Fruit fly (Drosophila melanogaster) whole organism, embryonic: ENCODE measurements around the gene piwi.

Experiments used
- B-H2 ChIP-seq: fragments of 200-800 bp; sonication (Bioruptor generic); optimal IDR thresholded peaks from 2 replicates; lab custom pipeline; 2018; ENCODE audit warnings: missing biosample characterization, mild to moderate bottlenecking, missing genetic modification characterization
- Blimp-1 ChIP-seq: fragments of 200-800 bp; sonication (Bioruptor generic); optimal IDR thresholded peaks from 3 replicates; lab custom pipeline; 2018; ENCODE audit warnings: missing biosample characterization, missing genetic modification characterization, mild to moderate bottlenecking, moderate library complexity, missing genetic modification reagents
- Bteb2 ChIP-seq: fragments of 200-800 bp; sonication (Bioruptor generic); optimal IDR thresholded peaks from 2 replicates; lab custom pipeline; 2016; ENCODE audit warnings: missing biosample characterization, missing genetic modification characterization
- CG1024 ChIP-seq: fragments of 200-800 bp; sonication (Bioruptor generic); IDR thresholded peaks from 2 replicates; pipeline ENCODE4 v1.3.6; 2022; ENCODE audit warnings: missing biosample characterization, missing genetic modification characterization
- CG10321 ChIP-seq: fragments of 200-800 bp; sonication (Bioruptor generic); IDR thresholded peaks from 2 replicates; pipeline ENCODE4 v1.3.6; 2022; ENCODE audit warnings: missing biosample characterization, missing genetic modification characterization
- CG10979 ChIP-seq: fragments of 200-800 bp; sonication (Bioruptor generic); optimal IDR thresholded peaks from 2 replicates; lab custom pipeline; 2018; ENCODE audit warnings: missing biosample characterization, mild to moderate bottlenecking, missing genetic modification characterization, moderate library complexity
- CG11560 ChIP-seq: fragments of 200-800 bp; sonication (Bioruptor generic); IDR thresholded peaks from 3 replicates; pipeline ENCODE4 v1.3.6; 2022; ENCODE audit warnings: missing biosample characterization, missing genetic modification characterization
- CG12071 ChIP-seq: fragments of 200-800 bp; sonication (Bioruptor generic); optimal IDR thresholded peaks from 3 replicates; lab custom pipeline; 2018; ENCODE audit warnings: missing biosample characterization, mild to moderate bottlenecking, missing genetic modification characterization
- CG12942 ChIP-seq: fragments of 200-800 bp; sonication (Bioruptor generic); optimal IDR thresholded peaks from 3 replicates; lab custom pipeline; 2016; ENCODE audit warnings: missing biosample characterization, missing genetic modification characterization
- CG13894 ChIP-seq: fragments of 200-800 bp; sonication (Bioruptor generic); optimal IDR thresholded peaks from 3 replicates; lab custom pipeline; 2018; ENCODE audit warnings: missing biosample characterization, mild to moderate bottlenecking, missing genetic modification characterization, moderate library complexity
- CG1603 ChIP-seq: fragments of 200-800 bp; sonication (Bioruptor generic); optimal IDR thresholded peaks from 2 replicates; lab custom pipeline; 2019; ENCODE audit warnings: missing biosample characterization, mild to moderate bottlenecking, missing genetic modification characterization, moderate library complexity
- CG17186 ChIP-seq: fragments of 200-800 bp; sonication (Bioruptor generic); optimal IDR thresholded peaks from 3 replicates; lab custom pipeline; 2017; ENCODE audit warnings: missing biosample characterization, missing genetic modification reagents, missing genetic modification characterization
- CG17612 ChIP-seq: fragments of 200-800 bp; sonication (Bioruptor generic); IDR thresholded peaks from 2 replicates; pipeline ENCODE4 v1.3.6; 2022; ENCODE audit warnings: missing biosample characterization, missing genetic modification characterization
- CG18476 ChIP-seq: fragments of 200-800 bp; sonication (Bioruptor generic); optimal IDR thresholded peaks from 2 replicates; lab custom pipeline; 2016; ENCODE audit warnings: missing biosample characterization, mild to moderate bottlenecking, missing genetic modification characterization
- CG2875 ChIP-seq: fragments of 200-800 bp; sonication (Bioruptor generic); optimal IDR thresholded peaks from 2 replicates; lab custom pipeline; 2017; ENCODE audit warnings: missing biosample characterization, mild to moderate bottlenecking, missing genetic modification characterization, missing genetic modification reagents
- CG34422 ChIP-seq: fragments of 200-800 bp; sonication (Bioruptor generic); IDR thresholded peaks from 3 replicates; pipeline ENCODE4 v1.3.6; 2022; ENCODE audit warnings: missing biosample characterization, missing genetic modification characterization
- CG4282 ChIP-seq: fragments of 200-800 bp; sonication (Bioruptor generic); optimal IDR thresholded peaks from 2 replicates; lab custom pipeline; 2016; ENCODE audit warnings: missing biosample characterization, missing genetic modification characterization
- CG7357 ChIP-seq: fragments of 200-800 bp; sonication (Bioruptor generic); IDR thresholded peaks from 3 replicates; pipeline ENCODE4 v1.3.6; 2022; ENCODE audit warnings: missing biosample characterization, missing genetic modification characterization
- CrebB ChIP-seq: fragments of 200-800 bp; sonication (Bioruptor generic); optimal IDR thresholded peaks from 3 replicates; lab custom pipeline; 2018; ENCODE audit warnings: missing biosample characterization, mild to moderate bottlenecking, missing genetic modification characterization
- Doc3 ChIP-seq: fragments of 200-800 bp; sonication (Bioruptor generic); IDR thresholded peaks from 3 replicates; pipeline ENCODE4 v1.3.6; 2022; ENCODE audit warnings: missing biosample characterization, missing genetic modification characterization; ENCODE audit not compliant: partially characterized antibody
- ERR ChIP-seq: fragments of 200-800 bp; sonication (Bioruptor generic); optimal IDR thresholded peaks from 2 replicates; lab custom pipeline; 2016; ENCODE audit warnings: missing biosample characterization, missing genetic modification characterization
- H15 ChIP-seq: fragments of 200-800 bp; sonication (Bioruptor generic); IDR thresholded peaks from 3 replicates; pipeline ENCODE4 v1.3.6; 2022; ENCODE audit warnings: missing biosample characterization, missing genetic modification characterization
- Hmx ChIP-seq: fragments of 200-800 bp; sonication (Bioruptor generic); optimal IDR thresholded peaks from 2 replicates; lab custom pipeline; 2016; ENCODE audit warnings: missing biosample characterization, missing genetic modification characterization
- Mad ChIP-seq: fragments of 200-800 bp; sonication (Bioruptor generic); optimal IDR thresholded peaks from 2 replicates; lab custom pipeline; 2016; ENCODE audit warnings: missing biosample characterization, missing genetic modification characterization
- NK7.1 ChIP-seq: fragments of 200-800 bp; sonication (Bioruptor generic); optimal IDR thresholded peaks from 3 replicates; lab custom pipeline; 2016; ENCODE audit warnings: missing biosample characterization, missing genetic modification characterization
- Opbp ChIP-seq: fragments of 200-800 bp; sonication (Bioruptor generic); IDR thresholded peaks from 3 replicates; pipeline ENCODE4 v1.3.6; 2022; ENCODE audit warnings: missing biosample characterization, missing genetic modification characterization; ENCODE audit not compliant: partially characterized antibody
- Poxn ChIP-seq: fragments of 200-800 bp; sonication (Bioruptor generic); IDR thresholded peaks from 2 replicates; pipeline ENCODE4 v1.3.6; 2022; ENCODE audit warnings: missing biosample characterization, missing genetic modification characterization
- Scr ChIP-seq: fragments of 200-800 bp; sonication (Bioruptor generic); IDR thresholded peaks from 2 replicates; pipeline ENCODE4 v1.3.6; 2022; ENCODE audit warnings: missing biosample characterization, missing genetic modification characterization; ENCODE audit not compliant: partially characterized antibody
- Sry-β ChIP-seq: fragments of 200-800 bp; sonication (Bioruptor generic); optimal IDR thresholded peaks from 2 replicates; lab custom pipeline; 2018; ENCODE audit warnings: missing biosample characterization, mild to moderate bottlenecking, missing genetic modification characterization, moderate library complexity
- Usf ChIP-seq: fragments of 200-800 bp; sonication (Bioruptor generic); optimal IDR thresholded peaks from 2 replicates; lab custom pipeline; 2017; ENCODE audit warnings: missing genotype, missing biosample characterization, missing genetic modification characterization
- ap ChIP-seq: fragments of 200-800 bp; sonication (Bioruptor generic); IDR thresholded peaks from 2 replicates; pipeline ENCODE4 v1.3.6; 2022; ENCODE audit warnings: missing biosample characterization, missing genetic modification characterization
- ato ChIP-seq: fragments of 200-800 bp; sonication (Bioruptor generic); IDR thresholded peaks from 2 replicates; pipeline ENCODE4 v1.3.6; 2022; ENCODE audit warnings: missing biosample characterization, missing genetic modification characterization; ENCODE audit not compliant: partially characterized antibody
- cato ChIP-seq: fragments of 200-800 bp; sonication (Bioruptor generic); optimal IDR thresholded peaks from 2 replicates; lab custom pipeline; 2016; ENCODE audit warnings: missing biosample characterization, missing genetic modification characterization, borderline replicate concordance
- grn ChIP-seq: fragments of 200-800 bp; sonication (Bioruptor generic); optimal IDR thresholded peaks from 3 replicates; lab custom pipeline; 2017; ENCODE audit warnings: missing biosample characterization, missing genetic modification characterization
- gro ChIP-seq: fragments of 200-800 bp; sonication (Bioruptor generic); optimal IDR thresholded peaks from 2 replicates; lab custom pipeline; 2016; ENCODE audit warnings: missing biosample characterization, missing genetic modification characterization
- hb ChIP-seq: fragments of 200-800 bp; sonication (Bioruptor generic); IDR thresholded peaks from 3 replicates; pipeline ENCODE4 v1.3.6; 2022; ENCODE audit warnings: missing biosample characterization, missing genetic modification characterization; ENCODE audit not compliant: partially characterized antibody
- kni ChIP-seq: fragments of 200-800 bp; sonication (Bioruptor generic); optimal IDR thresholded peaks from 3 replicates; lab custom pipeline; 2017; ENCODE audit warnings: mild to moderate bottlenecking, missing biosample characterization, missing genetic modification reagents, missing genetic modification characterization
- mld ChIP-seq: fragments of 200-800 bp; sonication (Bioruptor generic); IDR thresholded peaks from 3 replicates; pipeline ENCODE4 v1.3.6; 2022; ENCODE audit warnings: missing biosample characterization, missing genetic modification characterization; ENCODE audit not compliant: partially characterized antibody
- pita ChIP-seq: fragments of 200-800 bp; sonication (Bioruptor generic); optimal IDR thresholded peaks from 2 replicates; lab custom pipeline; 2017; ENCODE audit warnings: missing biosample characterization, mild to moderate bottlenecking, missing genetic modification characterization
- ranshi ChIP-seq: fragments of 200-800 bp; sonication (Bioruptor generic); IDR thresholded peaks from 2 replicates; pipeline ENCODE4 v1.3.6; 2022; ENCODE audit warnings: missing biosample characterization, missing genetic modification characterization
- sens-2 ChIP-seq: fragments of 200-800 bp; sonication (Bioruptor generic); IDR thresholded peaks from 2 replicates; pipeline ENCODE4 v1.3.6; 2022; ENCODE audit warnings: missing biosample characterization, missing genetic modification characterization
- sima ChIP-seq: fragments of 200-800 bp; sonication (Bioruptor generic); optimal IDR thresholded peaks from 2 replicates; lab custom pipeline; 2016; ENCODE audit warnings: missing biosample characterization, missing genetic modification characterization
- slbo ChIP-seq: fragments of 200-800 bp; sonication (Bioruptor generic); IDR thresholded peaks from 2 replicates; pipeline ENCODE4 v1.3.6; 2022; ENCODE audit warnings: missing biosample characterization, missing genetic modification characterization
- sna ChIP-seq: fragments of 200-800 bp; sonication (Bioruptor generic); IDR thresholded peaks from 2 replicates; pipeline ENCODE4 v1.3.6; 2022; ENCODE audit warnings: missing biosample characterization, missing genetic modification characterization; ENCODE audit not compliant: partially characterized antibody
- sqz ChIP-seq: fragments of 200-800 bp; sonication (Bioruptor generic); optimal IDR thresholded peaks from 3 replicates; lab custom pipeline; 2018; ENCODE audit warnings: missing biosample characterization, mild to moderate bottlenecking, missing genetic modification characterization
- twi ChIP-seq: fragments of 200-800 bp; optimal IDR thresholded peaks from 2 replicates; lab custom pipeline; 2019; ENCODE audit warnings: missing biosample characterization, mild to moderate bottlenecking, missing genetic modification characterization, moderate library complexity
- unpg ChIP-seq: fragments of 200-800 bp; sonication (Bioruptor generic); optimal IDR thresholded peaks from 3 replicates; lab custom pipeline; 2018; ENCODE audit warnings: missing biosample characterization, mild to moderate bottlenecking, missing genetic modification characterization, moderate library complexity
- usp ChIP-seq: fragments of >200 bp; optimal IDR thresholded peaks from 2 replicates; lab custom pipeline; 2017; ENCODE audit warnings: missing biosample characterization, missing genetic modification characterization
- zf30C ChIP-seq: fragments of 200-800 bp; sonication (Bioruptor generic); optimal IDR thresholded peaks from 3 replicates; lab custom pipeline; 2018; ENCODE audit warnings: missing biosample characterization, mild to moderate bottlenecking, missing genetic modification characterization
- zfh1 ChIP-seq: fragments of 200-800 bp; sonication (Bioruptor generic); IDR thresholded peaks from 3 replicates; pipeline ENCODE4 v1.3.6; 2022; ENCODE audit warnings: missing biosample characterization, missing genetic modification characterization

piwi gene

DNA sequence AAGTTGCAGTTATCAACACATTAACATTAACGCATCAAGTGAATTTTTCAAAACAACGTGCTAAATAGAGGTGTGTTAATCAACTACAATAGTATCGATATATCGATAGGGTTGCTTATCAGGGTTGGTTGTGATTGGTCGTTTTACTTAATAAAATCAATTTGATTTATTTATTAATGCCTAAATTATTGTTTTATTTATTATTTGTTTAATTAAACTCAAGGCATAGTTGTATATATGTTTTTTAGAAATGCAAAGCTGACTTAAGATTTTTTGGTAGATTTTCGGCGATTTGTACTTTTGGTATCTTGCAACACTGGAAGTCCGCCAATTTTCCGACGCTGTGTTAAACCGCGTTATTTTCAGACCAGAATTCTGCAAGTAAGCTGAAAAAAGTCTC lies 23.8 kb upstream of the piwi start, which contains the start of the genes Art8 and dUTPase (continued):
- TF ChIP-seq CG13894 (tag; lab: Kevin White, UChicago) (no peak), usp (GFP tag; lab: Kevin White, UChicago) (no peak), Sry-β (GFP tag; lab: Kevin White, UChicago) (no peak), Scr (GFP tag; lab: Robert Waterston, UW) (peak; percentile 90), CG1603 (peak; percentile 30), CG12942 (peak; percentile 76), Blimp-1 (no peak), pita (GFP tag; lab: Kevin White, UChicago) (no peak), Bteb2 (GFP tag; lab: Kevin White, UChicago) (peak; percentile 45), ap (GFP tag; lab: Robert Waterston, UW) (peak; percentile 22; the same call in 1 of the 2 replicates), sima (no peak), CG17186 (GFP tag; lab: Kevin White, UChicago) (peak; percentile 51), NK7.1 (GFP tag; lab: Kevin White, UChicago) (no peak), CrebB (tag; lab: Kevin White, UChicago) (peak; percentile 47), sna (GFP tag; lab: Robert Waterston, UW) (peak; percentile 84), kni (GFP tag; lab: Kevin White, UChicago) (no peak), slbo (GFP tag; lab: Robert Waterston, UW) (peak; percentile 74), CG10321 (0 out of 2 replicates have a peak, but pooled peaks have one; percentile 22), CG17612 (GFP tag; lab: Robert Waterston, UW) (no peak), ranshi (GFP tag; lab: Robert Waterston, UW) (peak; percentile 53), CG18476 (peak; percentile 51), CG7357 (GFP tag; lab: Robert Waterston, UW) (no peak), CG1024 (GFP tag; lab: Robert Waterston, UW) (0 out of 2 replicates have a peak, but pooled peaks have one; percentile 34), Hmx (GFP tag; lab: Kevin White, UChicago) (no peak), zf30C (GFP tag; lab: Kevin White, UChicago) (no peak), B-H2 (peak; percentile 68), Doc3 (peak; percentile 88), CG11560 (tag; lab: Robert Waterston, UW) (no peak), unpg (GFP tag; lab: Kevin White, UChicago) (peak; percentile 75), sens-2 (GFP tag; lab: Robert Waterston, UW) (no peak), ato (GFP tag; lab: Robert Waterston, UW) (peak; percentile 23; the same call in 1 of the 2 replicates), hb (GFP tag; lab: Robert Waterston, UW) (peak; percentile 61; the same call in 2 of the 3 replicates), zfh1 (peak; percentile 72; the same call in 2 of the 3 replicates), Opbp (GFP tag; lab: Robert Waterston, UW) (peak; percentile 81), CG2875 (GFP tag; lab: Kevin White, UChicago) (no peak), mld (GFP tag; lab: Robert Waterston, UW) (peak; percentile 46; the same call in 1 of the 3 replicates), CG4282 (GFP tag; lab: Kevin White, UChicago) (no peak), cato (GFP tag; lab: Kevin White, UChicago) (peak; percentile 57), CG34422 (peak; percentile 67; the same call in 2 of the 3 replicates), H15 (GFP tag; lab: Robert Waterston, UW) (peak; percentile 35; the same call in 1 of the 3 replicates), Mad (GFP tag; lab: Kevin White, UChicago) (peak; percentile 32), CG12071 (GFP tag; lab: Kevin White, UChicago) (no peak), ERR (GFP tag; lab: Kevin White, UChicago) (no peak), CG10979 (tag; lab: Kevin White, UChicago) (peak; percentile 69), Poxn (GFP tag; lab: Robert Waterston, UW) (no peak), twi (tag; lab: Kevin White, UChicago) (peak; percentile 38), grn (GFP tag; lab: Kevin White, UChicago) (peak; percentile 26), sqz (GFP tag; lab: Kevin White, UChicago) (no peak), Usf (GFP tag; lab: Kevin White, UChicago) (no peak), gro (GFP tag; lab: Kevin White, UChicago) (no peak)
